Fruit fly (Drosophila melanogaster) Kc167 (cell line): ENCODE measurements around the gene Mob3.

Source experiments
- Myc ChIP-seq: fragments of >200 bp; optimal IDR thresholded peaks from 2 replicates; lab custom pipeline; 2017; ENCODE audit warnings: missing external identifiers
- Sin3A ChIP-seq: fragments of >200 bp; optimal IDR thresholded peaks from 2 replicates; lab custom pipeline; 2018; ENCODE audit warnings: missing external identifiers
- h ChIP-seq: fragments of >200 bp; optimal IDR thresholded peaks from 3 replicates; lab custom pipeline; 2018; ENCODE audit warnings: missing external identifiers
- insv ChIP-seq: fragments of >200 bp; optimal IDR thresholded peaks from 3 replicates; lab custom pipeline; 2018; ENCODE audit warnings: missing external identifiers
- psq ChIP-seq: fragments of >200 bp; optimal IDR thresholded peaks from 2 replicates; lab custom pipeline; 2017; ENCODE audit warnings: missing external identifiers
- ttk ChIP-seq: sonication (Bioruptor generic); optimal IDR thresholded peaks from 2 replicates; lab custom pipeline; 2017; ENCODE audit warnings: missing external identifiers

The Mob3 gene

dm6 chr2L:10291276-10291675, 26.1 kb downstream of the Mob3 start:
- TF ChIP-seq Sin3A (lab: Kevin White, UChicago), result no peak
- TF ChIP-seq Myc, result no peak

DNA sequence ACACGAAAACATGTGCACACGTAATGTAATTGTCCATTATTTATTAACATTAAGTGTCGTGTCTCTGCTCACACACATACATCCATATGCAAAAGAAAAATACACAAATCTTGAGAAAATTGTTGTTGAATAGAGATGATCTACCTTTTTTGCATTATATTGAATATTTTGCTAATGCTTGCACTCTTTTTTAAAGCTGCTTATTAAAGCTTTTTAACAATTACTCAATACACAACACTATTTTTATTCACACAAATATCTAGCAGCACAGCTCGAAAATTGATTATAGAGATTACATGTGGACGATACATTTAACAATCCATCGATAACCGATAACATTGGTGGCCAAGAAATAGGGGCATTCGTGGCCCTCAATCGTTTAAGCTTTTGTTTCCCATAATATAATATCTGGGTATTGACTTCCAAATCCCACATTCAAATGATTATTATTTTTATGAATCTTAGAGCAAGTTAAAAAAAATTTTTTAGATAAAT, 27.0 kb downstream of the Mob3 start, which contains the start of gene Ufd4:
TSS of gene Ufd4 (minus strand) at position 300 of the 495 bp plus-strand sequence.
- TF ChIP-seq Sin3A (lab: Kevin White, UChicago) (no peak), Myc (no peak), ttk (no peak), h (lab: Kevin White, UChicago) (no peak), psq (lab: Kevin White, UChicago) (no peak), insv (lab: Kevin White, UChicago) (no peak)

DNA sequence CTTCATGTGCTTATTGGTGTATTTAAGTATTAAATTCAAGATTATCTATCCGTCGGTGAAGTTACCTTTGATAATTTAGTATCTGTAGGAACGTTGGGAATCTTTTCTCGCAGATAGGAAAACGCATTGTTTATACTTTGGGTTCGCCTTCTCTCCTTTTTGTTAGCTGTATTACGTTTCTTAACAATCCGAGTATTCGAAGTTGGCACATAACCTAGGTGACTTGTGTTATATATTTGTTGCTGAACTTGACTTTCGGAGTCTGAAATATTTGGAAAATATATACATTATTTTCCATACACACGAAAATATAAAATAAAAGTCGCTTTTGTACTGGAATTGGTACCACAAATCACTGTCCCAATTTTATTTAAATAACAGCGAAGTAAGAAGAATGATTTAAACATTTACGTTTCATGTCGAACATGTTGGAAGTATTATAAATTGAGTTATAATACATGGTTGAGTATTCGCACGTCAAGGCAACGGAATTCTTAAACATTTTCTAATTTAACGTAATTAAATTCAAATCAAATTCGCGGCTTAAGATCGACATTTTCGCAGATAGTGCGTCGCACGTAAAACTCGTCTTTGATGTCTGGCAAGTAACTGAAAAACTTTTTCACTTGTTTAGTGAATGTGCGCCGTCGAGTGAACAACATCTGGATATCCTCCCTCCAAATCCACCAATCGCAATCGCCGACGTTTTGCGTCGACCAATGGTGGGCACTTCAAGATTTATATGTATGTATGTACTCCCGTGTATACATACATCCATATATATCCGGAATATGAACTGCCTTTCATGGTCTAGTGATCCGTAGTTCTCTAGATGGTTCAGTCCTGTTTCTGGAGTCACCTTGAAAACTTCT, 29.9 kb downstream of the Mob3 start, which contains the start of gene Hand:
TSS of gene Hand (minus strand) at position 588 of the 872 bp plus-strand sequence.
- TF ChIP-seq Myc (no peak), insv (lab: Kevin White, UChicago) (no peak), h (lab: Kevin White, UChicago) (no peak), psq (lab: Kevin White, UChicago) (no peak), ttk (no peak), Sin3A (lab: Kevin White, UChicago) (no peak)

- no peak for TF ChIP-seq psq (lab: Kevin White, UChicago)
- no peak for TF ChIP-seq Myc
- TF ChIP-seq Sin3A (lab: Kevin White, UChicago), result no peak
- TF ChIP-seq h (lab: Kevin White, UChicago), result no peak
- TF ChIP-seq insv (lab: Kevin White, UChicago), result no peak
- TF ChIP-seq ttk, result no peak
Observed at dm6 chr2L:10298306-10298705, 33.2 kb downstream of the Mob3 start.

DNA sequence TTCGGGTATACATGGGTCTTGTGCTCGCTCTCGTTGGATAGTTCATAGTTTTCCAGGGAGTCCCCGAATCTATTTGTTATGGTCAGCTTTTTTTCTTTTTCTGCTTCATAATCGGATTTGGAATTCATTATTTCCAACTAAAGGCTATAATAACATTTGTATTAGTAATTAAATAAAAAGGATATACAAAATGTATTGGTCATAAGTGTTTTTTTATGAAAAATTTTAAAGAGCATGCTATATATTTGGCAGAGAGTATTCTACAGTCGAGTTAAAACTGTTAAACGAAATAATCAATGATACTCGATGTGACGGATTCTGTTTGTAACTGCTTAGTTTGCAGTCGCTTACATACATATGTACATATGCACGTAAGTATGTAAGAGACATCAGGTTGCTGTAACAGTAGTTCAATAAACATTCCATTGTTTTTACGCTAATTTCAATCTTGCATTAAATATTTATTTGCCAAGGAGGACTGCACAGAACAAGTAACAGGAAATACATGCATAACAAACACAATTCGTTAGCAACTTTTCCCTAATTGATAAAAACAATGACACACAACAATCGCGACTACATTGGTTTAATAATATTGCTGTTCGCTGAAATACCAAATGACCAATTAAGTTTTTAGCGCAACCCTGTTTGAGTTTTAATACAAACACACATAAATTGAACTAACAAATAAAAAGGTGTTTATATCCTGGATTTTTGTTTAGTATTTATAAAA, 34.1 kb downstream of the Mob3 start:
- no peak for TF ChIP-seq Sin3A (lab: Kevin White, UChicago)
- TF ChIP-seq ttk, result no peak
- no peak for TF ChIP-seq psq (lab: Kevin White, UChicago)
- TF ChIP-seq h (lab: Kevin White, UChicago), result no peak
- TF ChIP-seq Myc, result no peak

- no peak for TF ChIP-seq insv (lab: Kevin White, UChicago)
- TF ChIP-seq ttk, result no peak
- TF ChIP-seq Sin3A (lab: Kevin White, UChicago), result no peak
- TF ChIP-seq psq (lab: Kevin White, UChicago), result no peak
- no peak for TF ChIP-seq Myc
- TF ChIP-seq h (lab: Kevin White, UChicago), result no peak
Observed at dm6 chr2L:10299810-10300147, 34.6 kb downstream of the Mob3 start, which contains the start of gene CYLD. TSS of gene CYLD (minus strand) at chr2L:10299847.

- TF ChIP-seq Sin3A (lab: Kevin White, UChicago) (no peak), psq (lab: Kevin White, UChicago) (no peak), insv (lab: Kevin White, UChicago) (no peak), ttk (no peak), Myc (no peak), h (lab: Kevin White, UChicago) (no peak)
Observed at dm6 chr2L:10301918-10302317, 36.8 kb downstream of the Mob3 start, which contains the start of gene CG13138. TSS of gene CG13138 (minus strand) at chr2L:10302018.

- no peak for TF ChIP-seq ttk
- no peak for TF ChIP-seq Sin3A (lab: Kevin White, UChicago)
- no peak for TF ChIP-seq Myc
- TF ChIP-seq h (lab: Kevin White, UChicago), result no peak
- no peak for TF ChIP-seq insv (lab: Kevin White, UChicago)
- no peak for TF ChIP-seq psq (lab: Kevin White, UChicago)
Observed at dm6 chr2L:10303786-10304185, 38.6 kb downstream of the Mob3 start, which contains the start of gene nmd. TSS of gene nmd (minus strand) at chr2L:10303947.

DNA sequence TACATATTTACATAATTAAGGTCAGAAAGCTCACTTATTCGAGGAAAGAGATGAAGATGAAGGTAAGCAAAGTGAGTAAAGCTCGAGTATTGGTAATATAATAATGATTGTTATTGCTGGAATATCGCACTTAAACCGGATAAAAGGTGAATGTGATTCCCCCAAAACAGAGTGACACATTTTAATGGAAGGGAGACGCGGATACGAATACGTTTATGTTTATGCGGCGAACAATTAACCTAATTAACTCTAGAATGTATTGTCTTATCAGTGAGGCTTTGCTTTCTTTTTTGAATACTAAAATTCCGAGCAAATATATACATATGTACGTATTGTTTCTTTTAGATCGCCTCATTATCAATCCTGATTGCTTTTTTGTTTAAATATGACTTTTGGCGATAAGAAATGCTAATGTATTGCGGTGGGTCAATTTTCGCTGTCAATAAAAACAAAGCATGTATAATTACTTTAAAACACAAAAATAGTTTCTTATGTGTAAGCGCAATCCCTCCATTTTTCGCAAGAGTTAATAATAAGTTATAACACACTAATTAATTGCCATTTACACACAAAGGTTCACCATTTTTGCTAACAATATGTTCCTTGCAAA, 40.5 kb downstream of the Mob3 start:
- TF ChIP-seq Sin3A (lab: Kevin White, UChicago) (no peak), ttk (no peak), insv (lab: Kevin White, UChicago) (no peak), psq (lab: Kevin White, UChicago) (no peak), Myc (no peak), h (lab: Kevin White, UChicago) (no peak)

dm6 chr2L:10306518-10307260, 41.6 kb downstream of the Mob3 start, which contains the start of the genes CG5390 and CG4968:
TSS of gene CG5390 (minus strand) at chr2L:10306594.
TSS of gene CG4968 (plus strand) at chr2L:10306922.
- TF ChIP-seq Sin3A (lab: Kevin White, UChicago), result no peak
- no peak for TF ChIP-seq Myc
- no peak for TF ChIP-seq h (lab: Kevin White, UChicago)
- TF ChIP-seq psq (lab: Kevin White, UChicago), result no peak
- TF ChIP-seq ttk, result no peak
- TF ChIP-seq insv (lab: Kevin White, UChicago), result no peak
